Fruit fly (Drosophila melanogaster): ENCODE results near the gene comt.

comt gene

dm6 chrX:13214056-13214455 lies 44.8 kb upstream of the comt start (continued):
- TF ChIP-seq Rfx (GFP tag; IDR thresholded peaks at IDR 0.05) (peak; percentile 81), CG11723 (GFP tag; optimal IDR thresholded peaks at IDR 0.05) (no peak), B-H1 (GFP tag; IDR thresholded peaks at IDR 0.05) (peak; percentile 47; the same call in 1 of the 3 replicates), Ets97D (GFP tag; optimal IDR thresholded peaks at IDR 0.05) (peak; percentile 35), prd (optimal IDR thresholded peaks at IDR 0.05) (no peak), prd (GFP tag; IDR thresholded peaks at IDR 0.05) (peak; percentile 78), ham (GFP tag; IDR thresholded peaks at IDR 0.05) (no peak), Elba2 (GFP tag; optimal IDR thresholded peaks at IDR 0.05) (no peak), CG9876 (GFP tag; optimal IDR thresholded peaks at IDR 0.05) (no peak), salm (tag; optimal IDR thresholded peaks at IDR 0.05) (peak; percentile 4), repo (GFP tag; optimal IDR thresholded peaks at IDR 0.05) (peak; percentile 48), croc (GFP tag; conservative IDR thresholded peaks at IDR 0.05) (no peak), kni (GFP tag; optimal IDR thresholded peaks at IDR 0.05) (no peak), Sry-β (GFP tag; optimal IDR thresholded peaks at IDR 0.05) (no peak), Lpt (GFP tag; optimal IDR thresholded peaks at IDR 0.05) (no peak), Stat92E (GFP tag; optimal IDR thresholded peaks at IDR 0.05) (no peak), CG2678 (tag; optimal IDR thresholded peaks at IDR 0.05) (peak; percentile 66), CG30431 (GFP tag; optimal IDR thresholded peaks at IDR 0.05) (peak; percentile 16), ERR (GFP tag; optimal IDR thresholded peaks at IDR 0.05) (peak; percentile 54), CG34224 (GFP tag; IDR thresholded peaks at IDR 0.05; ENCODE audit: partially characterized antibody) (no peak), MBD-R2 (GFP tag; IDR thresholded peaks at IDR 0.05) (peak; percentile 39; the same call in 1 of the 2 replicates), CG1024 (GFP tag; IDR thresholded peaks at IDR 0.05) (peak; percentile 46; the same call in 1 of the 2 replicates), CG10543 (GFP tag; optimal IDR thresholded peaks at IDR 0.05) (no peak), Mes4 (GFP tag; optimal IDR thresholded peaks at IDR 0.05) (peak; percentile 58), CG31365 (tag; optimal IDR thresholded peaks at IDR 0.05) (peak; percentile 47), crol (GFP tag; IDR thresholded peaks at IDR 0.05) (no peak), Abd-B (GFP tag; optimal IDR thresholded peaks at IDR 0.05) (peak; percentile 27)

dm6 chrX:13219290-13219689 lies 39.5 kb upstream of the comt start:
- TF ChIP-seq chinmo (GFP tag; IDR thresholded peaks at IDR 0.05; ENCODE audit: partially characterized antibody) (0 out of 4 replicates have a peak, but pooled peaks have one; percentile 37), disco-r (GFP tag; optimal IDR thresholded peaks at IDR 0.05) (no peak), fru (optimal IDR thresholded peaks at IDR 0.05) (no peak), gce (GFP tag; IDR thresholded peaks at IDR 0.05) (no peak), Pdp1 (GFP tag; optimal IDR thresholded peaks at IDR 0.05) (peak in 1 of 2 experiments; percentile 2), CoRest (tag; optimal IDR thresholded peaks at IDR 0.05) (no peak), eyg (GFP tag; optimal IDR thresholded peaks at IDR 0.05) (no peak), Hr78 (GFP tag; optimal IDR thresholded peaks at IDR 0.05) (peak in 1 of 2 experiments; percentile 75), NC2β (GFP tag; optimal IDR thresholded peaks at IDR 0.05) (no peak), kni (GFP tag; optimal IDR thresholded peaks at IDR 0.05) (peak; percentile 18), dimm (GFP tag; IDR thresholded peaks at IDR 0.05) (no peak), CG1792 (GFP tag; optimal IDR thresholded peaks at IDR 0.05) (no peak), danr (GFP tag; IDR thresholded peaks at IDR 0.05) (no peak), CG5180 (GFP tag; optimal IDR thresholded peaks at IDR 0.05) (no peak), vvl (GFP tag; IDR thresholded peaks at IDR 0.05) (peak; percentile 53; the same call in 1 of the 2 replicates), lab (GFP tag; optimal IDR thresholded peaks at IDR 0.05) (no peak), salm (tag; optimal IDR thresholded peaks at IDR 0.05) (no peak)
